Fruit fly (Drosophila melanogaster) whole organism, embryonic: ENCODE measurements around the gene CG33306.
A peak's percentile ranks its signal among the peaks of the same experiment; 100 is the strongest.

Source experiments
- Aef1 ChIP-seq: fragments of 200-800 bp; sonication (Bioruptor generic); IDR thresholded peaks from 3 replicates; pipeline ENCODE4 v1.3.6; 2022; ENCODE audit warnings: missing biosample characterization, missing genetic modification characterization
- Antp ChIP-seq: fragments of 200-800 bp; sonication (Bioruptor generic); optimal IDR thresholded peaks from 3 replicates; lab custom pipeline; 2016; ENCODE audit warnings: missing biosample characterization, missing genetic modification characterization
- BEAF-32 ChIP-seq: fragments of 200-800 bp; sonication (Bioruptor generic); optimal IDR thresholded peaks from 3 replicates; lab custom pipeline; 2017; ENCODE audit warnings: missing biosample characterization, missing genetic modification characterization, mild to moderate bottlenecking, moderate library complexity, missing genetic modification reagents
- Bdp1 ChIP-seq: fragments of 200-800 bp; sonication (Bioruptor generic); optimal IDR thresholded peaks from 3 replicates; lab custom pipeline; 2016; ENCODE audit warnings: missing biosample characterization, missing genetic modification characterization
- CG10321 ChIP-seq: fragments of 200-800 bp; sonication (Bioruptor generic); IDR thresholded peaks from 2 replicates; pipeline ENCODE4 v1.3.6; 2022; ENCODE audit warnings: missing biosample characterization, missing genetic modification characterization
- CG10959 ChIP-seq: fragments of 200-800 bp; sonication (Bioruptor generic); IDR thresholded peaks from 2 replicates; pipeline ENCODE4 v1.3.6; 2022; ENCODE audit warnings: missing biosample characterization, missing genetic modification characterization
- CG12104 ChIP-seq: fragments of 200-800 bp; sonication (Bioruptor generic); optimal IDR thresholded peaks from 3 replicates; lab custom pipeline; 2016; ENCODE audit warnings: missing biosample characterization, missing genetic modification characterization
- CG12299 ChIP-seq: fragments of 200-800 bp; sonication (Bioruptor generic); optimal IDR thresholded peaks from 2 replicates; lab custom pipeline; 2018; ENCODE audit warnings: missing biosample characterization, mild to moderate bottlenecking, missing genetic modification characterization
- CG12659 ChIP-seq: fragments of 200-800 bp; sonication (Bioruptor generic); optimal IDR thresholded peaks from 3 replicates; lab custom pipeline; 2017; ENCODE audit warnings: mild to moderate bottlenecking, missing biosample characterization, missing genetic modification reagents, missing genetic modification characterization
- CG13123 ChIP-seq: fragments of 200-800 bp; sonication (Bioruptor generic); optimal IDR thresholded peaks from 2 replicates; lab custom pipeline; 2016; ENCODE audit warnings: missing biosample characterization, missing genetic modification characterization
- CG14667 ChIP-seq: fragments of 200-800 bp; sonication (Bioruptor generic); IDR thresholded peaks from 2 replicates; pipeline ENCODE4 v1.3.6; 2022; ENCODE audit warnings: missing biosample characterization, missing genetic modification characterization
- CG15011 ChIP-seq: fragments of 200-800 bp; sonication (Bioruptor generic); optimal IDR thresholded peaks from 3 replicates; lab custom pipeline; 2018; ENCODE audit warnings: missing biosample characterization, mild to moderate bottlenecking, missing genetic modification characterization
- CG1529 ChIP-seq: fragments of 200-800 bp; sonication (Bioruptor generic); optimal IDR thresholded peaks from 3 replicates; lab custom pipeline; 2018; ENCODE audit warnings: missing biosample characterization, missing genetic modification characterization
- CG1602 ChIP-seq: fragments of 200-800 bp; sonication (Bioruptor generic); optimal IDR thresholded peaks from 3 replicates; lab custom pipeline; 2016; ENCODE audit warnings: missing biosample characterization, missing genetic modification characterization
- CG18476 ChIP-seq: fragments of 200-800 bp; sonication (Bioruptor generic); optimal IDR thresholded peaks from 2 replicates; lab custom pipeline; 2016; ENCODE audit warnings: missing biosample characterization, mild to moderate bottlenecking, missing genetic modification characterization
- CG2678 ChIP-seq: fragments of 200-800 bp; sonication (Bioruptor generic); optimal IDR thresholded peaks from 3 replicates; lab custom pipeline; 2019; ENCODE audit warnings: missing biosample characterization, mild to moderate bottlenecking, missing genetic modification characterization, moderate library complexity
- CG31224 ChIP-seq: fragments of 200-800 bp; sonication (Bioruptor generic); IDR thresholded peaks from 2 replicates; pipeline ENCODE4 v1.3.6; 2022; ENCODE audit warnings: missing biosample characterization, missing genetic modification characterization
- CG32772 ChIP-seq: fragments of 200-800 bp; sonication (Bioruptor generic); IDR thresholded peaks from 2 replicates; pipeline ENCODE4 v1.3.6; 2022; ENCODE audit warnings: missing biosample characterization, missing genetic modification characterization
- CG4820 ChIP-seq: fragments of 200-800 bp; sonication (Bioruptor generic); optimal IDR thresholded peaks from 3 replicates; lab custom pipeline; 2016; ENCODE audit warnings: missing biosample characterization, missing genetic modification characterization
- CG7357 ChIP-seq: fragments of 200-800 bp; sonication (Bioruptor generic); IDR thresholded peaks from 3 replicates; pipeline ENCODE4 v1.3.6; 2022; ENCODE audit warnings: missing biosample characterization, missing genetic modification characterization
- CG7987 ChIP-seq: fragments of 200-800 bp; sonication (Bioruptor generic); optimal IDR thresholded peaks from 2 replicates; lab custom pipeline; 2018; ENCODE audit warnings: missing biosample characterization, mild to moderate bottlenecking, missing genetic modification characterization, moderate library complexity
- CG8281 ChIP-seq: fragments of 200-800 bp; sonication (Bioruptor generic); optimal IDR thresholded peaks from 2 replicates; lab custom pipeline; 2018; ENCODE audit warnings: missing biosample characterization, mild to moderate bottlenecking, missing genetic modification characterization, moderate library complexity
- CG8765 ChIP-seq: fragments of 200-800 bp; sonication (Bioruptor generic); IDR thresholded peaks from 2 replicates; pipeline ENCODE4 v1.3.6; 2022; ENCODE audit warnings: missing biosample characterization, missing genetic modification characterization
- CrebB ChIP-seq: fragments of 200-800 bp; sonication (Bioruptor generic); optimal IDR thresholded peaks from 3 replicates; lab custom pipeline; 2018; ENCODE audit warnings: missing biosample characterization, mild to moderate bottlenecking, missing genetic modification characterization
- Deaf1 ChIP-seq: fragments of 200-800 bp; optimal IDR thresholded peaks from 3 replicates; lab custom pipeline; 2019; ENCODE audit warnings: missing biosample characterization, mild to moderate bottlenecking, missing genetic modification characterization, moderate library complexity
- Dip3 ChIP-seq: fragments of 200-800 bp; sonication (Bioruptor generic); optimal IDR thresholded peaks from 3 replicates; lab custom pipeline; 2016; ENCODE audit warnings: missing biosample characterization, missing genetic modification characterization
- Dp ChIP-seq: fragments of 200-800 bp; sonication (Bioruptor generic); optimal IDR thresholded peaks from 2 replicates; lab custom pipeline; 2018; ENCODE audit warnings: missing biosample characterization, mild to moderate bottlenecking, missing genetic modification characterization, moderate library complexity
- Eip74EF ChIP-seq, 2 experiments: fragments of 200-800 bp in 1 of 2; fragments of >200 bp in 1 of 2; sonication (Bioruptor generic) in 1 of 2; optimal IDR thresholded peaks; 2 replicates each; lab custom pipeline; 2017 to 2019; ENCODE audit warnings: missing biosample characterization in 2 of 2, missing genetic modification characterization in 2 of 2, mild to moderate bottlenecking in 1 of 2, moderate library complexity in 1 of 2
- NFAT ChIP-seq: fragments of 200-800 bp; sonication (Bioruptor generic); IDR thresholded peaks from 2 replicates; pipeline ENCODE4 v1.3.6; 2022; ENCODE audit warnings: missing biosample characterization, missing genetic modification characterization
- Neu2 ChIP-seq: fragments of 200-800 bp; sonication (Bioruptor generic); optimal IDR thresholded peaks from 3 replicates; lab custom pipeline; 2016; ENCODE audit warnings: missing biosample characterization, missing genetic modification characterization, borderline replicate concordance
- Oli ChIP-seq: fragments of 200-800 bp; sonication (Bioruptor generic); optimal IDR thresholded peaks from 2 replicates; lab custom pipeline; 2018; ENCODE audit warnings: missing biosample characterization, mild to moderate bottlenecking, missing genetic modification characterization, moderate library complexity
- Rfx ChIP-seq: fragments of 200-800 bp; sonication (Bioruptor generic); IDR thresholded peaks from 2 replicates; pipeline ENCODE4 v1.3.6; 2022; ENCODE audit warnings: missing biosample characterization, missing genetic modification characterization
- TFAM ChIP-seq: fragments of 200-800 bp; sonication (Bioruptor generic); optimal IDR thresholded peaks from 2 replicates; lab custom pipeline; 2017; ENCODE audit warnings: missing biosample characterization, missing genetic modification characterization, inconsistent platforms
- ap ChIP-seq: fragments of 200-800 bp; sonication (Bioruptor generic); IDR thresholded peaks from 2 replicates; pipeline ENCODE4 v1.3.6; 2022; ENCODE audit warnings: missing biosample characterization, missing genetic modification characterization
- bbx ChIP-seq: fragments of 200-800 bp; sonication (Bioruptor generic); IDR thresholded peaks from 2 replicates; pipeline ENCODE4 v1.3.6; 2022; ENCODE audit warnings: missing biosample characterization, missing genetic modification characterization; ENCODE audit not compliant: partially characterized antibody
- crol ChIP-seq: fragments of 200-800 bp; sonication (Bioruptor generic); IDR thresholded peaks from 2 replicates; pipeline ENCODE4 v1.3.6; 2022; ENCODE audit warnings: missing biosample characterization, missing genetic modification characterization
- ewg ChIP-seq: fragments of 200-800 bp; sonication (Bioruptor generic); optimal IDR thresholded peaks from 3 replicates; lab custom pipeline; 2017; ENCODE audit warnings: mild to moderate bottlenecking, missing biosample characterization, missing genetic modification reagents, missing genetic modification characterization
- eyg ChIP-seq: fragments of 200-800 bp; sonication (Bioruptor generic); optimal IDR thresholded peaks from 3 replicates; lab custom pipeline; 2016; ENCODE audit warnings: missing biosample characterization, missing genetic modification characterization
- gcm2 ChIP-seq: fragments of 200-800 bp; sonication (Bioruptor generic); optimal IDR thresholded peaks from 2 replicates; lab custom pipeline; 2016; ENCODE audit warnings: missing biosample characterization, missing genetic modification characterization
- gt ChIP-seq: fragments of 200-800 bp; sonication (Bioruptor generic); IDR thresholded peaks from 2 replicates; pipeline ENCODE4 v1.3.6; 2022; ENCODE audit warnings: missing biosample characterization, missing genetic modification characterization
- jing ChIP-seq: fragments of 200-800 bp; sonication (Bioruptor generic); optimal IDR thresholded peaks from 2 replicates; lab custom pipeline; 2018; ENCODE audit warnings: missing biosample characterization, mild to moderate bottlenecking, missing genetic modification characterization
- klu ChIP-seq: fragments of 200-800 bp; sonication (Bioruptor generic); IDR thresholded peaks from 2 replicates; pipeline ENCODE4 v1.3.6; 2022; ENCODE audit warnings: missing biosample characterization, missing genetic modification characterization
- knrl ChIP-seq: fragments of 200-800 bp; sonication (Bioruptor generic); IDR thresholded peaks from 3 replicates; pipeline ENCODE4 v1.3.6; 2022; ENCODE audit warnings: missing biosample characterization, missing genetic modification characterization; ENCODE audit not compliant: partially characterized antibody
- nom ChIP-seq: fragments of 200-800 bp; sonication (Bioruptor generic); optimal IDR thresholded peaks from 2 replicates; lab custom pipeline; 2017; ENCODE audit warnings: missing biosample characterization, missing genetic modification characterization, mild to moderate bottlenecking, moderate library complexity, missing genetic modification reagents
- pita ChIP-seq: fragments of 200-800 bp; sonication (Bioruptor generic); optimal IDR thresholded peaks from 2 replicates; lab custom pipeline; 2017; ENCODE audit warnings: missing biosample characterization, mild to moderate bottlenecking, missing genetic modification characterization
- pum ChIP-seq: fragments of 200-800 bp; sonication (Bioruptor generic); optimal IDR thresholded peaks from 2 replicates; lab custom pipeline; 2016; ENCODE audit warnings: missing biosample characterization, missing genetic modification characterization
- run ChIP-seq: fragments of 200-800 bp; sonication (Bioruptor generic); optimal IDR thresholded peaks from 3 replicates; lab custom pipeline; 2018; ENCODE audit warnings: missing biosample characterization, mild to moderate bottlenecking, missing genetic modification characterization
- sd ChIP-seq: fragments of 200-800 bp; sonication (Bioruptor generic); optimal IDR thresholded peaks from 3 replicates; lab custom pipeline; 2018; ENCODE audit warnings: missing biosample characterization, mild to moderate bottlenecking, missing genetic modification characterization, moderate library complexity
- sima ChIP-seq: fragments of 200-800 bp; sonication (Bioruptor generic); optimal IDR thresholded peaks from 2 replicates; lab custom pipeline; 2016; ENCODE audit warnings: missing biosample characterization, missing genetic modification characterization
- sisA ChIP-seq: fragments of 200-800 bp; sonication (Bioruptor generic); IDR thresholded peaks from 2 replicates; pipeline ENCODE4 v1.3.6; 2022; ENCODE audit warnings: missing biosample characterization, missing genetic modification characterization
- ssp ChIP-seq: fragments of 200-800 bp; sonication (Bioruptor generic); IDR thresholded peaks from 2 replicates; pipeline ENCODE4 v1.3.6; 2022; ENCODE audit warnings: missing biosample characterization, missing genetic modification characterization
- trem ChIP-seq: fragments of 200-800 bp; optimal IDR thresholded peaks from 3 replicates; lab custom pipeline; 2019; ENCODE audit warnings: missing biosample characterization, mild to moderate bottlenecking, missing genetic modification characterization, moderate library complexity

The CG33306 gene

dm6 chr2L:13878801-13879200 lies 35.3 kb upstream of the CG33306 start (continued):
- no peak for TF ChIP-seq sima (GFP tag; lab: Kevin White, UChicago)
- no peak for TF ChIP-seq ewg (GFP tag; lab: Kevin White, UChicago)
- no peak for TF ChIP-seq CG18476 (GFP tag; lab: Kevin White, UChicago)
- TF ChIP-seq Bdp1 (GFP tag; lab: Kevin White, UChicago) = no peak
- peak; percentile 21 for TF ChIP-seq sd (tag; lab: Kevin White, UChicago)
- 0 out of 3 replicates have a peak, but pooled peaks have one; percentile 12 for TF ChIP-seq CG7357 (GFP tag; lab: Robert Waterston, UW)
- peak; percentile 57; the same call in 1 of the 2 replicates for TF ChIP-seq Rfx (GFP tag; lab: Robert Waterston, UW)
- TF ChIP-seq CrebB (tag; lab: Kevin White, UChicago) = peak; percentile 18
- no peak for TF ChIP-seq klu (GFP tag; lab: Robert Waterston, UW)
- TF ChIP-seq pum = no peak
- TF ChIP-seq CG12659 (GFP tag; lab: Kevin White, UChicago) = no peak
- TF ChIP-seq BEAF-32 (GFP tag; lab: Kevin White, UChicago) = no peak
- peak; percentile 78 for TF ChIP-seq bbx
- no peak for TF ChIP-seq Aef1 (GFP tag; lab: Robert Waterston, UW)
- TF ChIP-seq CG14667 = no peak
- TF ChIP-seq knrl (GFP tag; lab: Robert Waterston, UW) = peak; percentile 39; the same call in 2 of the 3 replicates
- no peak for TF ChIP-seq Dp (GFP tag; lab: Kevin White, UChicago)
- TF ChIP-seq ssp (GFP tag; lab: Robert Waterston, UW) = no peak
- TF ChIP-seq Oli (tag; lab: Kevin White, UChicago) = no peak
- no peak for TF ChIP-seq jing (GFP tag; lab: Kevin White, UChicago)
- no peak for TF ChIP-seq CG12299
- no peak for TF ChIP-seq CG2678 (tag; lab: Kevin White, UChicago)
- TF ChIP-seq CG13123 (GFP tag; lab: Kevin White, UChicago) = no peak
- TF ChIP-seq eyg (GFP tag; lab: Kevin White, UChicago) = no peak
- no peak for TF ChIP-seq CG1602
- TF ChIP-seq Neu2 = no peak
- TF ChIP-seq CG8765 (GFP tag; lab: Robert Waterston, UW) = no peak; the same call in 1 of the 2 replicates
- TF ChIP-seq CG10959 (GFP tag; lab: Robert Waterston, UW) = peak; percentile 46; the same call in 1 of the 2 replicates
- TF ChIP-seq TFAM = no peak
- no peak for TF ChIP-seq Eip74EF (GFP tag; optimal IDR thresholded peaks at IDR 0.05; lab: Kevin White, UChicago)
- TF ChIP-seq CG1529 = no peak
- TF ChIP-seq Deaf1 (tag; lab: Kevin White, UChicago) = peak; percentile 51
- TF ChIP-seq Antp (GFP tag; lab: Kevin White, UChicago) = no peak
- TF ChIP-seq run (tag; lab: Kevin White, UChicago) = no peak
- TF ChIP-seq NFAT (GFP tag; lab: Robert Waterston, UW) = no peak
- no peak for TF ChIP-seq sisA (GFP tag; lab: Robert Waterston, UW)
- no peak for TF ChIP-seq Dip3 (GFP tag; lab: Kevin White, UChicago)
- peak; percentile 30 for TF ChIP-seq nom (GFP tag; lab: Kevin White, UChicago)
- TF ChIP-seq gt = no peak
- no peak for TF ChIP-seq CG31224 (GFP tag; lab: Robert Waterston, UW)
- TF ChIP-seq CG32772 (GFP tag; lab: Robert Waterston, UW) = no peak
- TF ChIP-seq CG7987 (GFP tag; lab: Kevin White, UChicago) = peak; percentile 42
- TF ChIP-seq pita = no peak
- TF ChIP-seq CG8281 = no peak
- TF ChIP-seq CG15011 (GFP tag; lab: Kevin White, UChicago) = no peak
- no peak for TF ChIP-seq CG12104 (GFP tag; lab: Kevin White, UChicago)
- TF ChIP-seq CG4820 (GFP tag; lab: Kevin White, UChicago) = no peak
- TF ChIP-seq crol (GFP tag; lab: Robert Waterston, UW) = no peak
- TF ChIP-seq trem (tag; lab: Kevin White, UChicago) = no peak
- TF ChIP-seq CG10321 (GFP tag; lab: Robert Waterston, UW) = no peak
- TF ChIP-seq gcm2 (GFP tag; lab: Kevin White, UChicago) = no peak
- TF ChIP-seq ap (GFP tag; lab: Robert Waterston, UW) = no peak
